Worm (Caenorhabditis elegans) whole organism, early embryonic: ENCODE data around the gene clh-4.

Experiments used
- B0310.2 ChIP-seq: sonication (generic microtip); optimal IDR thresholded peaks from 2 replicates; lab custom pipeline; 2016; ENCODE audit warnings: mild to moderate bottlenecking, missing genetic modification characterization, missing compliant biosample characterization
- F13C5.2 ChIP-seq: sonication (generic microtip); optimal IDR thresholded peaks from 2 replicates; lab custom pipeline; 2017; ENCODE audit warnings: mild to moderate bottlenecking, missing genetic modification characterization, inconsistent platforms, missing compliant biosample characterization
- aly-1 ChIP-seq: sonication (generic microtip); optimal IDR thresholded peaks from 2 replicates; lab custom pipeline; 2016; ENCODE audit warnings: missing genetic modification characterization, missing compliant biosample characterization
- ama-1 ChIP-seq: fragments of 150-350 bp; optimal IDR thresholded peaks from 2 replicates; lab custom pipeline; 2014
- ceh-13 ChIP-seq: fragments of 200-800 bp; sonication (Bioruptor generic); optimal IDR thresholded peaks from 2 replicates; lab custom pipeline; 2018; ENCODE audit warnings: mild to moderate bottlenecking, missing genetic modification characterization, missing compliant biosample characterization
- ceh-36 ChIP-seq: sonication (generic microtip); optimal IDR thresholded peaks from 2 replicates; lab custom pipeline; 2016; ENCODE audit warnings: missing genetic modification characterization, inconsistent platforms, missing compliant biosample characterization
- ets-7 ChIP-seq: sonication (generic microtip); optimal IDR thresholded peaks from 2 replicates; lab custom pipeline; 2016; ENCODE audit warnings: missing genotype, missing genetic modification characterization, missing compliant biosample characterization
- flt-1 ChIP-seq: fragments of 200-800 bp; sonication (Bioruptor generic); IDR thresholded peaks from 2 replicates; pipeline ENCODE4 v1.3.6; 2022; ENCODE audit warnings: missing genetic modification characterization, missing compliant biosample characterization
- hmbx-1 ChIP-seq: sonication (generic microtip); optimal IDR thresholded peaks from 2 replicates; lab custom pipeline; 2016; ENCODE audit warnings: mild to moderate bottlenecking, missing genetic modification characterization, missing compliant biosample characterization
- hmg-4 ChIP-seq: fragments of 200-800 bp; sonication (Bioruptor generic); optimal IDR thresholded peaks from 2 replicates; lab custom pipeline; 2018; ENCODE audit warnings: mild to moderate bottlenecking, missing genetic modification characterization, missing compliant biosample characterization
- hnd-1 ChIP-seq: sonication (generic microtip); optimal IDR thresholded peaks from 2 replicates; lab custom pipeline; 2016; ENCODE audit warnings: missing genetic modification characterization, missing compliant biosample characterization
- pes-1 ChIP-seq: fragments of 200-800 bp; sonication (Bioruptor generic); IDR thresholded peaks from 2 replicates; pipeline ENCODE4 v1.3.6; 2022; ENCODE audit warnings: missing genetic modification reagents, missing genetic modification characterization, missing compliant biosample characterization
- scrt-1 ChIP-seq: fragments of 200-800 bp; sonication (Bioruptor generic); IDR thresholded peaks from 2 replicates; pipeline ENCODE4 v1.3.6; 2022; ENCODE audit warnings: missing genetic modification characterization, missing compliant biosample characterization
- sea-1 ChIP-seq: fragments of 200-800 bp; sonication (Bioruptor generic); conservative IDR thresholded peaks from 2 replicates; pipeline ENCODE4 v1.3.6; 2022; ENCODE audit warnings: missing genetic modification characterization, missing compliant biosample characterization
- tbx-11 ChIP-seq: fragments of 200-800 bp; sonication (Bioruptor generic); IDR thresholded peaks from 2 replicates; pipeline ENCODE4 v1.3.6; 2022; ENCODE audit warnings: missing genetic modification characterization, missing compliant biosample characterization
- tbx-37 ChIP-seq: fragments of 200-800 bp; sonication (Bioruptor generic); conservative IDR thresholded peaks from 2 replicates; pipeline ENCODE4 v1.3.6; 2022; ENCODE audit warnings: missing genetic modification reagents, missing genetic modification characterization, missing compliant biosample characterization
- tra-4 ChIP-seq: sonication (generic microtip); optimal IDR thresholded peaks from 2 replicates; lab custom pipeline; 2017; ENCODE audit warnings: missing genetic modification characterization, missing compliant biosample characterization

Gene clh-4

ce11 chrX:4140755-4141417 lies 40.5 kb upstream of the clh-4 start:
- TF ChIP-seq ceh-13 (no peak), B0310.2 (no peak), sea-1 (GFP tag; lab: Robert Waterston, UW) (no peak), flt-1 (no peak), pes-1 (no peak), hmg-4 (GFP tag; lab: Kevin White, UChicago) (no peak), scrt-1 (GFP tag; lab: Robert Waterston, UW) (no peak)

- TF ChIP-seq F13C5.2 (tag; lab: Kevin White, UChicago) (no peak), tra-4 (tag; lab: Kevin White, UChicago) (no peak), hmbx-1 (tag; lab: Kevin White, UChicago) (no peak), flt-1 (no peak), scrt-1 (GFP tag; lab: Robert Waterston, UW) (no peak)
Observed at ce11 chrX:4139593-4140565, 39.5 kb upstream of the clh-4 start, which contains the start of gene ZK470.4. ZK470.4 (minus strand) TSS chrX:4139767.

- TF ChIP-seq ceh-36 (tag; lab: Kevin White, UChicago): no peak
- TF ChIP-seq hmg-4 (GFP tag; lab: Kevin White, UChicago): no peak
- TF ChIP-seq scrt-1 (GFP tag; lab: Robert Waterston, UW): no peak
- no peak for TF ChIP-seq hmbx-1 (tag; lab: Kevin White, UChicago)
- TF ChIP-seq ceh-13: no peak
- TF ChIP-seq aly-1 (tag; lab: Kevin White, UChicago): no peak
- no peak for TF ChIP-seq sea-1 (GFP tag; lab: Robert Waterston, UW)
- no peak for TF ChIP-seq tbx-37 (GFP tag; lab: Robert Waterston, UW)
- no peak for TF ChIP-seq flt-1
Observed at ce11 chrX:4138413-4139193, 38.2 kb upstream of the clh-4 start.

- TF ChIP-seq ceh-36 (tag; lab: Kevin White, UChicago) (no peak), hmbx-1 (tag; lab: Kevin White, UChicago) (no peak), tbx-11 (no peak), aly-1 (tag; lab: Kevin White, UChicago) (no peak), B0310.2 (no peak), hnd-1 (tag; lab: Kevin White, UChicago) (no peak), ets-7 (tag; lab: Kevin White, UChicago) (no peak)
Observed at ce11 chrX:4137452-4138164, 37.2 kb upstream of the clh-4 start.

ce11 chrX:4136547-4137311 lies 36.4 kb upstream of the clh-4 start:
- TF ChIP-seq F13C5.2 (tag; lab: Kevin White, UChicago) (no peak), hnd-1 (tag; lab: Kevin White, UChicago) (no peak), aly-1 (tag; lab: Kevin White, UChicago) (no peak), flt-1 (no peak), tra-4 (tag; lab: Kevin White, UChicago) (no peak), pes-1 (no peak), tbx-11 (no peak)

- TF ChIP-seq tbx-37 (GFP tag; lab: Robert Waterston, UW): no peak
- TF ChIP-seq ets-7 (tag; lab: Kevin White, UChicago): no peak
- TF ChIP-seq hmbx-1 (tag; lab: Kevin White, UChicago): no peak
- TF ChIP-seq scrt-1 (GFP tag; lab: Robert Waterston, UW): no peak
- TF ChIP-seq pes-1: no peak
- no peak for TF ChIP-seq B0310.2
- TF ChIP-seq ceh-36 (tag; lab: Kevin White, UChicago): no peak
- TF ChIP-seq ceh-13: no peak
- TF ChIP-seq sea-1 (GFP tag; lab: Robert Waterston, UW): no peak
- TF ChIP-seq hnd-1 (tag; lab: Kevin White, UChicago): no peak
- TF ChIP-seq hmg-4 (GFP tag; lab: Kevin White, UChicago): no peak
- TF ChIP-seq aly-1 (tag; lab: Kevin White, UChicago): no peak
- TF ChIP-seq ama-1 (lab: Kevin White, UChicago): no peak
- no peak for TF ChIP-seq tbx-11
- no peak for TF ChIP-seq flt-1
- TF ChIP-seq tra-4 (tag; lab: Kevin White, UChicago): no peak
Observed at ce11 chrX:4134855-4135254, 34.5 kb upstream of the clh-4 start, which contains the start of gene ZK470.2. ZK470.2 (plus strand) TSS chrX:4135155.
